Fruit fly (Drosophila melanogaster): ENCODE results near the gene CG42553.

dm6 chr3L:871713-872112 lies 37.8 kb downstream of the CG42553 start, which contains the start of gene Usp10:
- TF ChIP-seq CTCF (optimal IDR thresholded peaks at IDR 0.05): peak in 1 of 2 experiments; percentile 38
- TF ChIP-seq CG8478 (optimal IDR thresholded peaks at IDR 0.05): no peak
